Fruit fly (Drosophila melanogaster) whole organism, embryonic: ENCODE data around the gene CG12661.
A peak's percentile ranks its signal among the peaks of the same experiment; 100 is the strongest.

Experiments
- Adf1 ChIP-seq: fragments of 200-800 bp; sonication (Bioruptor generic); IDR thresholded peaks from 2 replicates; pipeline ENCODE4 v1.3.6; 2022; ENCODE audit warnings: missing biosample characterization, missing genetic modification characterization
- Atf6 ChIP-seq: fragments of 200-800 bp; sonication (Bioruptor generic); IDR thresholded peaks from 2 replicates; pipeline ENCODE4 v1.3.6; 2022; ENCODE audit warnings: missing biosample characterization, missing genetic modification characterization
- Bdp1 ChIP-seq: fragments of 200-800 bp; sonication (Bioruptor generic); optimal IDR thresholded peaks from 3 replicates; lab custom pipeline; 2016; ENCODE audit warnings: missing biosample characterization, missing genetic modification characterization
- CG11247 ChIP-seq: fragments of 200-800 bp; sonication (Bioruptor generic); IDR thresholded peaks from 2 replicates; pipeline ENCODE4 v1.3.6; 2022; ENCODE audit warnings: missing biosample characterization, missing genetic modification characterization
- CG11398 ChIP-seq: fragments of 200-800 bp; sonication (Bioruptor generic); optimal IDR thresholded peaks from 2 replicates; lab custom pipeline; 2016; ENCODE audit warnings: missing biosample characterization, missing genetic modification characterization
- CG1603 ChIP-seq: fragments of 200-800 bp; sonication (Bioruptor generic); optimal IDR thresholded peaks from 2 replicates; lab custom pipeline; 2019; ENCODE audit warnings: missing biosample characterization, mild to moderate bottlenecking, missing genetic modification characterization, moderate library complexity
- CG16813 ChIP-seq: fragments of 200-800 bp; sonication (Bioruptor generic); IDR thresholded peaks from 3 replicates; pipeline ENCODE4 v1.3.6; 2022; ENCODE audit warnings: missing biosample characterization, missing genetic modification characterization; ENCODE audit not compliant: partially characterized antibody
- CG2116 ChIP-seq: fragments of 200-800 bp; sonication (Bioruptor generic); optimal IDR thresholded peaks from 3 replicates; lab custom pipeline; 2018; ENCODE audit warnings: missing biosample characterization, mild to moderate bottlenecking, missing genetic modification characterization
- CG2129 ChIP-seq: fragments of 200-800 bp; sonication (Bioruptor generic); IDR thresholded peaks from 2 replicates; pipeline ENCODE4 v1.3.6; 2022; ENCODE audit warnings: missing biosample characterization, missing genetic modification characterization; ENCODE audit not compliant: partially characterized antibody
- CG30431 ChIP-seq: fragments of 200-800 bp; sonication (Bioruptor generic); optimal IDR thresholded peaks from 2 replicates; lab custom pipeline; 2017; ENCODE audit warnings: missing biosample characterization, missing genetic modification characterization
- CG31388 ChIP-seq: fragments of 200-800 bp; sonication (Bioruptor generic); optimal IDR thresholded peaks from 2 replicates; lab custom pipeline; 2016; ENCODE audit warnings: missing biosample characterization, missing genetic modification characterization
- CG31441 ChIP-seq: fragments of 200-800 bp; sonication (Bioruptor generic); IDR thresholded peaks from 2 replicates; pipeline ENCODE4 v1.3.6; 2022; ENCODE audit warnings: missing biosample characterization, missing genetic modification characterization
- CG3281 ChIP-seq: fragments of 200-800 bp; sonication (Bioruptor generic); optimal IDR thresholded peaks from 3 replicates; lab custom pipeline; 2017; ENCODE audit warnings: missing biosample characterization, mild to moderate bottlenecking, missing genetic modification characterization
- CG34224 ChIP-seq: fragments of 200-800 bp; sonication (Bioruptor generic); IDR thresholded peaks from 3 replicates; pipeline ENCODE4 v1.3.6; 2022; ENCODE audit warnings: missing biosample characterization, missing genetic modification characterization; ENCODE audit not compliant: partially characterized antibody
- CG34422 ChIP-seq: fragments of 200-800 bp; sonication (Bioruptor generic); IDR thresholded peaks from 3 replicates; pipeline ENCODE4 v1.3.6; 2022; ENCODE audit warnings: missing biosample characterization, missing genetic modification characterization
- CG4707 ChIP-seq: fragments of 200-800 bp; sonication (Bioruptor generic); optimal IDR thresholded peaks from 2 replicates; lab custom pipeline; 2018; ENCODE audit warnings: missing biosample characterization, mild to moderate bottlenecking, missing genetic modification characterization, moderate library complexity
- CG5245 ChIP-seq: fragments of 200-800 bp; sonication (Bioruptor generic); optimal IDR thresholded peaks from 3 replicates; lab custom pipeline; 2016; ENCODE audit warnings: missing biosample characterization, missing genetic modification characterization
- CG6254 ChIP-seq: fragments of 200-800 bp; sonication (Bioruptor generic); optimal IDR thresholded peaks from 3 replicates; lab custom pipeline; 2017; ENCODE audit warnings: mild to moderate bottlenecking, missing biosample characterization, missing genetic modification reagents, missing genetic modification characterization
- CG7271 ChIP-seq: fragments of 200-800 bp; sonication (Bioruptor generic); optimal IDR thresholded peaks from 2 replicates; lab custom pipeline; 2018; ENCODE audit warnings: missing biosample characterization, mild to moderate bottlenecking, missing genetic modification characterization, moderate library complexity
- CG7357 ChIP-seq: fragments of 200-800 bp; sonication (Bioruptor generic); IDR thresholded peaks from 3 replicates; pipeline ENCODE4 v1.3.6; 2022; ENCODE audit warnings: missing biosample characterization, missing genetic modification characterization
- CG7745 ChIP-seq: fragments of 200-800 bp; sonication (Bioruptor generic); optimal IDR thresholded peaks from 2 replicates; lab custom pipeline; 2018; ENCODE audit warnings: missing biosample characterization, mild to moderate bottlenecking, missing genetic modification characterization, moderate library complexity
- CG7839 ChIP-seq: fragments of 200-800 bp; sonication (Bioruptor generic); optimal IDR thresholded peaks from 3 replicates; lab custom pipeline; 2018; ENCODE audit warnings: missing biosample characterization, mild to moderate bottlenecking, missing genetic modification characterization, moderate library complexity
- CG9215 ChIP-seq: fragments of 200-800 bp; sonication (Bioruptor generic); IDR thresholded peaks from 2 replicates; pipeline ENCODE4 v1.3.6; 2022; ENCODE audit warnings: missing biosample characterization, missing genetic modification characterization
- CG9797 ChIP-seq: fragments of 200-800 bp; sonication (Bioruptor generic); optimal IDR thresholded peaks from 3 replicates; lab custom pipeline; 2018; ENCODE audit warnings: missing biosample characterization, mild to moderate bottlenecking, missing genetic modification characterization
- CG9817 ChIP-seq: fragments of 200-800 bp; sonication (Bioruptor generic); optimal IDR thresholded peaks from 2 replicates; lab custom pipeline; 2018; ENCODE audit warnings: missing biosample characterization, mild to moderate bottlenecking, missing genetic modification characterization, moderate library complexity
- E2f1 ChIP-seq: fragments of 200-800 bp; sonication (Bioruptor generic); IDR thresholded peaks from 2 replicates; pipeline ENCODE4 v1.3.6; 2022; ENCODE audit warnings: missing biosample characterization, missing genetic modification characterization
- E2f2 ChIP-seq: fragments of 200-800 bp; sonication (Bioruptor generic); IDR thresholded peaks from 2 replicates; pipeline ENCODE4 v1.3.6; 2022; ENCODE audit warnings: missing biosample characterization, missing genetic modification characterization
- Elba2 ChIP-seq: fragments of 200-800 bp; sonication (Bioruptor generic); optimal IDR thresholded peaks from 3 replicates; lab custom pipeline; 2016; ENCODE audit warnings: missing biosample characterization, missing genetic modification characterization
- Hr51 ChIP-seq, 2 experiments: fragments of 200-800 bp; sonication (Bioruptor generic); optimal IDR thresholded peaks; 2 replicates in 1 of 2; 3 replicates in 1 of 2; lab custom pipeline; 2016 to 2018; ENCODE audit warnings: missing biosample characterization in 2 of 2, missing genetic modification characterization in 2 of 2, mild to moderate bottlenecking in 1 of 2, moderate library complexity in 1 of 2
- MESR4 ChIP-seq: fragments of 200-800 bp; sonication (Bioruptor generic); optimal IDR thresholded peaks from 2 replicates; lab custom pipeline; 2018; ENCODE audit warnings: missing biosample characterization, mild to moderate bottlenecking, missing genetic modification characterization, moderate library complexity
- Mad ChIP-seq: fragments of 200-800 bp; sonication (Bioruptor generic); optimal IDR thresholded peaks from 2 replicates; lab custom pipeline; 2016; ENCODE audit warnings: missing biosample characterization, missing genetic modification characterization
- Ravus ChIP-seq: fragments of 200-800 bp; sonication (Bioruptor generic); IDR thresholded peaks from 2 replicates; pipeline ENCODE4 v1.3.6; 2022; ENCODE audit warnings: missing biosample characterization, missing genetic modification characterization
- Scr ChIP-seq: fragments of 200-800 bp; sonication (Bioruptor generic); IDR thresholded peaks from 2 replicates; pipeline ENCODE4 v1.3.6; 2022; ENCODE audit warnings: missing biosample characterization, missing genetic modification characterization; ENCODE audit not compliant: partially characterized antibody
- Usf ChIP-seq: fragments of 200-800 bp; sonication (Bioruptor generic); optimal IDR thresholded peaks from 2 replicates; lab custom pipeline; 2017; ENCODE audit warnings: missing genotype, missing biosample characterization, missing genetic modification characterization
- bowl ChIP-seq: fragments of 200-800 bp; sonication (Bioruptor generic); IDR thresholded peaks from 2 replicates; pipeline ENCODE4 v1.3.6; 2022; ENCODE audit warnings: missing biosample characterization, missing genetic modification characterization
- bsh ChIP-seq, 2 experiments: fragments of 200-800 bp; sonication (Bioruptor generic); optimal IDR thresholded peaks; 2 replicates each; lab custom pipeline; 2017 to 2018; ENCODE audit warnings: mild to moderate bottlenecking in 2 of 2, missing biosample characterization in 2 of 2, missing genetic modification characterization in 2 of 2, moderate library complexity in 1 of 2
- dan ChIP-seq: fragments of 200-800 bp; sonication (Bioruptor generic); IDR thresholded peaks from 2 replicates; pipeline ENCODE4 v1.3.6; 2022; ENCODE audit warnings: missing biosample characterization, missing genetic modification characterization
- ewg ChIP-seq: fragments of 200-800 bp; sonication (Bioruptor generic); optimal IDR thresholded peaks from 3 replicates; lab custom pipeline; 2017; ENCODE audit warnings: mild to moderate bottlenecking, missing biosample characterization, missing genetic modification reagents, missing genetic modification characterization
- gcm ChIP-seq: fragments of 200-800 bp; sonication (Bioruptor generic); optimal IDR thresholded peaks from 2 replicates; lab custom pipeline; 2019; ENCODE audit warnings: missing biosample characterization, mild to moderate bottlenecking, missing genetic modification characterization, moderate library complexity
- gt ChIP-seq: fragments of 200-800 bp; sonication (Bioruptor generic); IDR thresholded peaks from 2 replicates; pipeline ENCODE4 v1.3.6; 2022; ENCODE audit warnings: missing biosample characterization, missing genetic modification characterization
- ind ChIP-seq: fragments of 200-800 bp; sonication (Bioruptor generic); optimal IDR thresholded peaks from 3 replicates; lab custom pipeline; 2016; ENCODE audit warnings: missing biosample characterization, missing genetic modification characterization
- lilli ChIP-seq: fragments of 200-800 bp; sonication (Bioruptor generic); optimal IDR thresholded peaks from 3 replicates; lab custom pipeline; 2016; ENCODE audit warnings: missing biosample characterization, missing genetic modification characterization
- mirr ChIP-seq: fragments of 200-800 bp; sonication (Bioruptor generic); optimal IDR thresholded peaks from 3 replicates; lab custom pipeline; 2018; ENCODE audit warnings: missing biosample characterization, mild to moderate bottlenecking, missing genetic modification characterization
- onecut ChIP-seq: fragments of 200-800 bp; sonication (Bioruptor generic); IDR thresholded peaks from 2 replicates; pipeline ENCODE4 v1.3.6; 2022; ENCODE audit warnings: missing biosample characterization, missing genetic modification characterization
- pita ChIP-seq: fragments of 200-800 bp; sonication (Bioruptor generic); optimal IDR thresholded peaks from 2 replicates; lab custom pipeline; 2017; ENCODE audit warnings: missing biosample characterization, mild to moderate bottlenecking, missing genetic modification characterization
- run ChIP-seq: fragments of 200-800 bp; sonication (Bioruptor generic); optimal IDR thresholded peaks from 3 replicates; lab custom pipeline; 2018; ENCODE audit warnings: missing biosample characterization, mild to moderate bottlenecking, missing genetic modification characterization
- sc ChIP-seq, 3 experiments: fragments of >200 bp in 2 of 3; fragments of 200-800 bp in 1 of 3; sonication (Bioruptor generic) in 1 of 3; optimal IDR thresholded peaks; 2 replicates in 2 of 3; 3 replicates in 1 of 3; lab custom pipeline; 2017; ENCODE audit warnings: mild to moderate bottlenecking in 1 of 3, missing biosample characterization in 1 of 3, missing genetic modification characterization in 1 of 3, missing genetic modification reagents in 1 of 3
- slbo ChIP-seq: fragments of 200-800 bp; sonication (Bioruptor generic); IDR thresholded peaks from 2 replicates; pipeline ENCODE4 v1.3.6; 2022; ENCODE audit warnings: missing biosample characterization, missing genetic modification characterization
- tgo ChIP-seq: fragments of 200-800 bp; sonication (Bioruptor generic); IDR thresholded peaks from 3 replicates; pipeline ENCODE4 v1.3.6; 2022; ENCODE audit warnings: missing biosample characterization, missing genetic modification characterization
- yki ChIP-seq: fragments of >200 bp; optimal IDR thresholded peaks from 3 replicates; lab custom pipeline; 2018
- zfh2 ChIP-seq: fragments of 200-800 bp; sonication (Bioruptor generic); optimal IDR thresholded peaks from 2 replicates; lab custom pipeline; 2016; ENCODE audit warnings: missing biosample characterization, missing genetic modification characterization

The CG12661 gene

dm6 chrX:8896080-8896479 is 27.4 kb downstream of the CG12661 start (continued):
- TF ChIP-seq sc (optimal IDR thresholded peaks at IDR 0.05; lab: Kevin White, UChicago) (no peak), sc (GFP tag; optimal IDR thresholded peaks at IDR 0.05; lab: Kevin White, UChicago) (peak; percentile 90), MESR4 (peak; percentile 40), Elba2 (GFP tag; lab: Kevin White, UChicago) (peak; percentile 58), E2f2 (GFP tag; lab: Robert Waterston, UW) (peak; percentile 78), mirr (peak; percentile 74), Mad (GFP tag; lab: Kevin White, UChicago) (peak; percentile 88), Ravus (GFP tag; lab: Robert Waterston, UW) (peak; percentile 90), CG1603 (tag; lab: Kevin White, UChicago) (peak; percentile 97), CG2129 (GFP tag; lab: Robert Waterston, UW) (no peak), CG7745 (tag; lab: Kevin White, UChicago) (peak; percentile 42), zfh2 (peak; percentile 63), Usf (GFP tag; lab: Kevin White, UChicago) (peak; percentile 86), bsh (GFP tag; optimal IDR thresholded peaks at IDR 0.05; lab: Kevin White, UChicago) (peak; percentile 84 to 96), CG7271 (peak; percentile 48), CG11398 (GFP tag; lab: Kevin White, UChicago) (peak; percentile 41), pita (GFP tag; lab: Kevin White, UChicago) (no peak), ewg (GFP tag; lab: Kevin White, UChicago) (peak; percentile 92), CG3281 (GFP tag; lab: Kevin White, UChicago) (peak; percentile 90), Scr (GFP tag; lab: Robert Waterston, UW) (no peak), ind (GFP tag; lab: Kevin White, UChicago) (peak; percentile 95), CG31441 (GFP tag; lab: Robert Waterston, UW) (peak; percentile 96), dan (GFP tag; lab: Robert Waterston, UW) (peak; percentile 85), CG2116 (GFP tag; lab: Kevin White, UChicago) (peak; percentile 60), CG16813 (GFP tag; lab: Robert Waterston, UW) (no peak), Adf1 (GFP tag; lab: Robert Waterston, UW) (peak; percentile 77), CG4707 (GFP tag; lab: Kevin White, UChicago) (peak; percentile 89), CG11247 (peak; percentile 95), run (tag; lab: Kevin White, UChicago) (peak; percentile 90), gt (GFP tag; lab: Robert Waterston, UW) (peak; percentile 88), CG9817 (peak; percentile 91), CG30431 (GFP tag; lab: Kevin White, UChicago) (peak; percentile 90), CG6254 (peak; percentile 87), CG31388 (GFP tag; lab: Kevin White, UChicago) (peak; percentile 84), Hr51 (GFP tag; optimal IDR thresholded peaks at IDR 0.05; lab: Kevin White, UChicago) (peak; percentile 74 to 95), bowl (GFP tag; lab: Robert Waterston, UW) (peak; percentile 87), CG34224 (GFP tag; lab: Robert Waterston, UW) (no peak), slbo (peak; percentile 98), tgo (GFP tag; lab: Robert Waterston, UW) (peak; percentile 96), lilli (GFP tag; lab: Kevin White, UChicago) (peak; percentile 91), Atf6 (GFP tag; lab: Robert Waterston, UW) (peak; percentile 96), CG9215 (GFP tag; lab: Robert Waterston, UW) (peak; percentile 89), gcm (GFP tag; lab: Kevin White, UChicago) (peak; percentile 90), CG34422 (GFP tag; lab: Robert Waterston, UW) (peak; percentile 96), CG7839 (tag; lab: Kevin White, UChicago) (peak; percentile 96), onecut (GFP tag; lab: Robert Waterston, UW) (peak; percentile 86), Bdp1 (peak; percentile 61), yki (lab: Kevin White, UChicago) (no peak), CG7357 (GFP tag; lab: Robert Waterston, UW) (peak; percentile 88), CG5245 (GFP tag; lab: Kevin White, UChicago) (peak; percentile 93), E2f1 (peak; percentile 96), CG9797 (no peak)
